Fruit fly (Drosophila melanogaster) whole organism, embryonic: Measurements from ENCODE around the gene CG18577.

Experiments
- Adf1 ChIP-seq: fragments of 200-800 bp; sonication (Bioruptor generic); IDR thresholded peaks from 2 replicates; pipeline ENCODE4 v1.3.6; 2022; ENCODE audit warnings: missing biosample characterization, missing genetic modification characterization
- Antp ChIP-seq: fragments of 200-800 bp; sonication (Bioruptor generic); optimal IDR thresholded peaks from 3 replicates; lab custom pipeline; 2016; ENCODE audit warnings: missing biosample characterization, missing genetic modification characterization
- Blimp-1 ChIP-seq: fragments of 200-800 bp; sonication (Bioruptor generic); optimal IDR thresholded peaks from 3 replicates; lab custom pipeline; 2018; ENCODE audit warnings: missing biosample characterization, missing genetic modification characterization, mild to moderate bottlenecking, moderate library complexity, missing genetic modification reagents
- CG10209 ChIP-seq: fragments of 200-800 bp; sonication (Bioruptor generic); optimal IDR thresholded peaks from 3 replicates; lab custom pipeline; 2017; ENCODE audit warnings: missing biosample characterization, mild to moderate bottlenecking, missing genetic modification characterization, missing genetic modification reagents
- CG10267 ChIP-seq: fragments of 200-800 bp; sonication (Bioruptor generic); optimal IDR thresholded peaks from 2 replicates; lab custom pipeline; 2018; ENCODE audit warnings: missing biosample characterization, mild to moderate bottlenecking, missing genetic modification characterization, moderate library complexity
- CG11085 ChIP-seq: fragments of 200-800 bp; sonication (Bioruptor generic); IDR thresholded peaks from 2 replicates; pipeline ENCODE4 v1.3.6; 2022; ENCODE audit warnings: missing biosample characterization, missing genetic modification characterization
- CG12659 ChIP-seq: fragments of 200-800 bp; sonication (Bioruptor generic); optimal IDR thresholded peaks from 3 replicates; lab custom pipeline; 2017; ENCODE audit warnings: mild to moderate bottlenecking, missing biosample characterization, missing genetic modification reagents, missing genetic modification characterization
- CG12744 ChIP-seq: fragments of 200-800 bp; sonication (Bioruptor generic); optimal IDR thresholded peaks from 2 replicates; lab custom pipeline; 2016; ENCODE audit warnings: missing biosample characterization, missing genetic modification characterization
- CG12942 ChIP-seq: fragments of 200-800 bp; sonication (Bioruptor generic); optimal IDR thresholded peaks from 3 replicates; lab custom pipeline; 2016; ENCODE audit warnings: missing biosample characterization, missing genetic modification characterization
- CG13287 ChIP-seq: fragments of 200-800 bp; sonication (Bioruptor generic); IDR thresholded peaks from 2 replicates; pipeline ENCODE4 v1.3.6; 2022; ENCODE audit warnings: missing biosample characterization, missing genetic modification characterization; ENCODE audit not compliant: partially characterized antibody
- CG15269 ChIP-seq: fragments of 200-800 bp; sonication (Bioruptor generic); optimal IDR thresholded peaks from 2 replicates; lab custom pipeline; 2018; ENCODE audit warnings: missing biosample characterization, mild to moderate bottlenecking, missing genetic modification characterization, moderate library complexity
- CG17359 ChIP-seq: fragments of 200-800 bp; sonication (Bioruptor generic); optimal IDR thresholded peaks from 3 replicates; lab custom pipeline; 2018; ENCODE audit warnings: missing biosample characterization, mild to moderate bottlenecking, missing genetic modification characterization, moderate library complexity
- CG18011 ChIP-seq: fragments of 200-800 bp; sonication (Bioruptor generic); optimal IDR thresholded peaks from 2 replicates; lab custom pipeline; 2017; ENCODE audit warnings: missing biosample characterization, missing genetic modification characterization, mild to moderate bottlenecking, moderate library complexity, missing genotype
- CG18764 ChIP-seq: fragments of 200-800 bp; sonication (Bioruptor generic); optimal IDR thresholded peaks from 3 replicates; lab custom pipeline; 2016; ENCODE audit warnings: missing biosample characterization, missing genetic modification characterization
- CG2116 ChIP-seq: fragments of 200-800 bp; sonication (Bioruptor generic); optimal IDR thresholded peaks from 3 replicates; lab custom pipeline; 2018; ENCODE audit warnings: missing biosample characterization, mild to moderate bottlenecking, missing genetic modification characterization
- CG33557 ChIP-seq: fragments of 200-800 bp; sonication (Bioruptor generic); optimal IDR thresholded peaks from 2 replicates; lab custom pipeline; 2019; ENCODE audit warnings: missing biosample characterization, mild to moderate bottlenecking, missing genetic modification characterization, moderate library complexity
- CG34224 ChIP-seq: fragments of 200-800 bp; sonication (Bioruptor generic); IDR thresholded peaks from 3 replicates; pipeline ENCODE4 v1.3.6; 2022; ENCODE audit warnings: missing biosample characterization, missing genetic modification characterization; ENCODE audit not compliant: partially characterized antibody
- CG3838 ChIP-seq: fragments of 200-800 bp; sonication (Bioruptor generic); optimal IDR thresholded peaks from 3 replicates; lab custom pipeline; 2016; ENCODE audit warnings: missing biosample characterization, missing genetic modification characterization
- CG4328 ChIP-seq: fragments of 200-800 bp; sonication (Bioruptor generic); optimal IDR thresholded peaks from 3 replicates; lab custom pipeline; 2017; ENCODE audit warnings: missing biosample characterization, missing genetic modification reagents, missing genetic modification characterization
- CG4360 ChIP-seq: fragments of 200-800 bp; sonication (Bioruptor generic); IDR thresholded peaks from 2 replicates; pipeline ENCODE4 v1.3.6; 2022; ENCODE audit warnings: missing biosample characterization, missing genetic modification characterization
- CG4707 ChIP-seq: fragments of 200-800 bp; sonication (Bioruptor generic); optimal IDR thresholded peaks from 2 replicates; lab custom pipeline; 2018; ENCODE audit warnings: missing biosample characterization, mild to moderate bottlenecking, missing genetic modification characterization, moderate library complexity
- CG5180 ChIP-seq: fragments of 200-800 bp; sonication (Bioruptor generic); optimal IDR thresholded peaks from 3 replicates; lab custom pipeline; 2017; ENCODE audit warnings: missing biosample characterization, missing genetic modification characterization, mild to moderate bottlenecking, moderate library complexity, missing genetic modification reagents
- CG7372 ChIP-seq: fragments of 200-800 bp; sonication (Bioruptor generic); IDR thresholded peaks from 2 replicates; pipeline ENCODE4 v1.3.6; 2022; ENCODE audit warnings: missing biosample characterization, missing genetic modification characterization
- CG7786 ChIP-seq: fragments of 200-800 bp; sonication (Bioruptor generic); optimal IDR thresholded peaks from 2 replicates; lab custom pipeline; 2016; ENCODE audit warnings: missing biosample characterization, missing genetic modification characterization
- Doc3 ChIP-seq: fragments of 200-800 bp; sonication (Bioruptor generic); IDR thresholded peaks from 3 replicates; pipeline ENCODE4 v1.3.6; 2022; ENCODE audit warnings: missing biosample characterization, missing genetic modification characterization; ENCODE audit not compliant: partially characterized antibody
- Dp ChIP-seq: fragments of 200-800 bp; sonication (Bioruptor generic); optimal IDR thresholded peaks from 2 replicates; lab custom pipeline; 2018; ENCODE audit warnings: missing biosample characterization, mild to moderate bottlenecking, missing genetic modification characterization, moderate library complexity
- Fer1 ChIP-seq: fragments of 200-800 bp; sonication (Bioruptor generic); optimal IDR thresholded peaks from 2 replicates; lab custom pipeline; 2017; ENCODE audit warnings: missing biosample characterization, mild to moderate bottlenecking, missing genetic modification characterization
- HmgZ ChIP-seq: fragments of 200-800 bp; sonication (Bioruptor generic); optimal IDR thresholded peaks from 2 replicates; lab custom pipeline; 2018; ENCODE audit warnings: missing biosample characterization, mild to moderate bottlenecking, missing genetic modification characterization
- Hmr ChIP-seq: fragments of 200-800 bp; sonication (Bioruptor generic); optimal IDR thresholded peaks from 3 replicates; lab custom pipeline; 2017; ENCODE audit warnings: mild to moderate bottlenecking, missing biosample characterization, missing genetic modification reagents, missing genetic modification characterization
- Hr51 ChIP-seq, 2 experiments: fragments of 200-800 bp; sonication (Bioruptor generic); optimal IDR thresholded peaks; 2 replicates in 1 of 2; 3 replicates in 1 of 2; lab custom pipeline; 2016 to 2018; ENCODE audit warnings: missing biosample characterization in 2 of 2, missing genetic modification characterization in 2 of 2, mild to moderate bottlenecking in 1 of 2, moderate library complexity in 1 of 2
- MESR4 ChIP-seq: fragments of 200-800 bp; sonication (Bioruptor generic); optimal IDR thresholded peaks from 2 replicates; lab custom pipeline; 2018; ENCODE audit warnings: missing biosample characterization, mild to moderate bottlenecking, missing genetic modification characterization, moderate library complexity
- Scr ChIP-seq: fragments of 200-800 bp; sonication (Bioruptor generic); IDR thresholded peaks from 2 replicates; pipeline ENCODE4 v1.3.6; 2022; ENCODE audit warnings: missing biosample characterization, missing genetic modification characterization; ENCODE audit not compliant: partially characterized antibody
- aop ChIP-seq: fragments of 200-800 bp; sonication (Bioruptor generic); IDR thresholded peaks from 2 replicates; pipeline ENCODE4 v1.3.6; 2022; ENCODE audit warnings: missing biosample characterization, missing genetic modification characterization
- caup ChIP-seq: fragments of 200-800 bp; sonication (Bioruptor generic); optimal IDR thresholded peaks from 3 replicates; lab custom pipeline; 2017; ENCODE audit warnings: missing biosample characterization, mild to moderate bottlenecking, missing genetic modification characterization, moderate library complexity; ENCODE audit not compliant: severe bottlenecking
- chm ChIP-seq: fragments of 200-800 bp; sonication (Bioruptor generic); IDR thresholded peaks from 2 replicates; pipeline ENCODE4 v1.3.6; 2022; ENCODE audit warnings: missing biosample characterization, missing genetic modification characterization
- esg ChIP-seq: fragments of 200-800 bp; sonication (Bioruptor generic); conservative IDR thresholded peaks from 2 replicates; pipeline ENCODE4 v1.3.6; 2022; ENCODE audit warnings: missing biosample characterization, missing genetic modification characterization
- gsb-n ChIP-seq: fragments of 200-800 bp; sonication (Bioruptor generic); optimal IDR thresholded peaks from 3 replicates; lab custom pipeline; 2018; ENCODE audit warnings: missing biosample characterization, mild to moderate bottlenecking, missing genetic modification characterization
- ham ChIP-seq: fragments of 200-800 bp; sonication (Bioruptor generic); IDR thresholded peaks from 2 replicates; pipeline ENCODE4 v1.3.6; 2022; ENCODE audit warnings: missing biosample characterization, missing genetic modification characterization
- jing ChIP-seq: fragments of 200-800 bp; sonication (Bioruptor generic); optimal IDR thresholded peaks from 2 replicates; lab custom pipeline; 2018; ENCODE audit warnings: missing biosample characterization, mild to moderate bottlenecking, missing genetic modification characterization
- maf-S ChIP-seq: fragments of 200-800 bp; sonication (Bioruptor generic); optimal IDR thresholded peaks from 2 replicates; lab custom pipeline; 2016; ENCODE audit warnings: missing biosample characterization, missing genetic modification characterization
- mld ChIP-seq: fragments of 200-800 bp; sonication (Bioruptor generic); IDR thresholded peaks from 3 replicates; pipeline ENCODE4 v1.3.6; 2022; ENCODE audit warnings: missing biosample characterization, missing genetic modification characterization; ENCODE audit not compliant: partially characterized antibody
- org-1 ChIP-seq: fragments of 200-800 bp; sonication (Bioruptor generic); optimal IDR thresholded peaks from 2 replicates; lab custom pipeline; 2017; ENCODE audit warnings: missing biosample characterization, missing genetic modification characterization
- pzg ChIP-seq: fragments of 200-800 bp; sonication (Bioruptor generic); optimal IDR thresholded peaks from 3 replicates; lab custom pipeline; 2018; ENCODE audit warnings: missing biosample characterization, mild to moderate bottlenecking, missing genetic modification characterization, moderate library complexity
- scrt ChIP-seq: fragments of 200-800 bp; sonication (Bioruptor generic); optimal IDR thresholded peaks from 2 replicates; lab custom pipeline; 2018; ENCODE audit warnings: missing biosample characterization, mild to moderate bottlenecking, missing genetic modification characterization, moderate library complexity
- sens ChIP-seq: fragments of 200-800 bp; sonication (Bioruptor generic); peaks from one replicate; lab custom pipeline; 2016; ENCODE audit warnings: missing biosample characterization, missing genetic modification characterization
- shn ChIP-seq: fragments of 200-800 bp; sonication (Bioruptor generic); optimal IDR thresholded peaks from 3 replicates; lab custom pipeline; 2016; ENCODE audit warnings: missing biosample characterization, missing genetic modification characterization
- sna ChIP-seq: fragments of 200-800 bp; sonication (Bioruptor generic); IDR thresholded peaks from 2 replicates; pipeline ENCODE4 v1.3.6; 2022; ENCODE audit warnings: missing biosample characterization, missing genetic modification characterization; ENCODE audit not compliant: partially characterized antibody
- usp ChIP-seq: fragments of >200 bp; optimal IDR thresholded peaks from 2 replicates; lab custom pipeline; 2017; ENCODE audit warnings: missing biosample characterization, missing genetic modification characterization
- z ChIP-seq: fragments of 200-800 bp; sonication (Bioruptor generic); IDR thresholded peaks from 3 replicates; pipeline ENCODE4 v1.3.6; 2022; ENCODE audit warnings: missing biosample characterization, missing genetic modification characterization
- zen ChIP-seq: fragments of 200-800 bp; sonication (Bioruptor generic); optimal IDR thresholded peaks from 3 replicates; lab custom pipeline; 2018; ENCODE audit warnings: missing biosample characterization, mild to moderate bottlenecking, missing genetic modification characterization, moderate library complexity

Gene CG18577

DNA sequence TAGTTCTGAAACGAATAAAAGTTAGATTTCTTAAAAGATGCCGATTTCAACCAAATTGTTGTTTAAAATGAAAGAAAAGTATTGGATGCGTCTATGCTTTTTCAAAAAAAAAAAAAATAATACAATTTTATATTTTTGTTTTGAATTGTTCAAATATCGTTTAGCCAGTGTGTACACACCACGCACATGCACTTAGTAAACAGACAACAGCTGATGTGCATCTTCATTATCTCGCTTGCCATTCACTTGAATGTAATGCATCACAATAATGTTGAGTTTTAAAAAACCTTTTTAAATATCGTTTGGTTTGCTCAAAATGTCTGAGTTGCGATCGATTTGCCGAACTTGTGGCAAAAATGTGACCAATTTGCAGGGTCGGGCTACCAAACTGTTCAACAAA lies 40.1 kb downstream of the CG18577 start, which contains the start of gene CG31441 (continued):
- no peak for TF ChIP-seq org-1 (GFP tag; lab: Kevin White, UChicago)
- TF ChIP-seq CG12942 (GFP tag; lab: Kevin White, UChicago): no peak
- peak; percentile 38 for TF ChIP-seq HmgZ (tag; lab: Kevin White, UChicago)
- no peak for TF ChIP-seq CG4328
- TF ChIP-seq CG3838 (GFP tag; lab: Kevin White, UChicago): peak; percentile 39
- TF ChIP-seq caup (GFP tag; lab: Kevin White, UChicago): no peak
- no peak for TF ChIP-seq z (GFP tag; lab: Robert Waterston, UW)
- peak; percentile 75 for TF ChIP-seq CG34224
- TF ChIP-seq CG2116: peak; percentile 42
- TF ChIP-seq esg (GFP tag; lab: Robert Waterston, UW): no peak
- TF ChIP-seq CG15269 (tag; lab: Kevin White, UChicago): no peak
- no peak for TF ChIP-seq CG18011
- peak; percentile 83 for TF ChIP-seq sens
- peak; percentile 64; the same call in 1 of the 2 replicates for TF ChIP-seq CG13287 (GFP tag; lab: Robert Waterston, UW)
- no peak for TF ChIP-seq CG10267 (tag; lab: Kevin White, UChicago)
- no peak for TF ChIP-seq jing (GFP tag; lab: Kevin White, UChicago)
- no peak for TF ChIP-seq CG12744 (GFP tag; lab: Kevin White, UChicago)
- no peak for TF ChIP-seq scrt
- no peak for TF ChIP-seq CG7786 (GFP tag; lab: Kevin White, UChicago)
- no peak for TF ChIP-seq Blimp-1 (GFP tag; lab: Kevin White, UChicago)
- 0 out of 2 replicates have a peak, but pooled peaks have one; percentile 50 for TF ChIP-seq sna (GFP tag; lab: Robert Waterston, UW)
- peak; percentile 22 for TF ChIP-seq CG17359
- TF ChIP-seq Doc3 (GFP tag; lab: Robert Waterston, UW): peak; percentile 56; the same call in 1 of the 3 replicates
- TF ChIP-seq chm (GFP tag; lab: Robert Waterston, UW): no peak
- TF ChIP-seq maf-S (GFP tag; lab: Kevin White, UChicago): no peak
- TF ChIP-seq CG10209: no peak
- no peak for TF ChIP-seq mld (GFP tag; lab: Robert Waterston, UW)
- no peak for TF ChIP-seq Hmr (GFP tag; lab: Kevin White, UChicago)
- no peak for TF ChIP-seq CG5180
- no peak for TF ChIP-seq Adf1 (GFP tag; lab: Robert Waterston, UW)
- no peak for TF ChIP-seq shn (GFP tag; lab: Kevin White, UChicago)
- no peak for TF ChIP-seq CG33557
- TF ChIP-seq Fer1 (GFP tag; lab: Kevin White, UChicago): peak; percentile 2
- peak; percentile 30 for TF ChIP-seq zen (tag; lab: Kevin White, UChicago)
- no peak for TF ChIP-seq usp (GFP tag; lab: Kevin White, UChicago)
- TF ChIP-seq CG7372 (GFP tag; lab: Robert Waterston, UW): no peak
- TF ChIP-seq pzg: peak; percentile 49
- no peak for TF ChIP-seq CG18764 (GFP tag; lab: Kevin White, UChicago)
- TF ChIP-seq Antp: no peak
- no peak for TF ChIP-seq gsb-n (tag; lab: Kevin White, UChicago)
- TF ChIP-seq CG4707 (GFP tag; lab: Kevin White, UChicago): no peak
- TF ChIP-seq Dp: peak; percentile 69
- peak; percentile 7 for TF ChIP-seq CG12659
- TF ChIP-seq Scr (GFP tag; lab: Robert Waterston, UW): peak; percentile 61
- no peak for TF ChIP-seq CG4360
- no peak for TF ChIP-seq ham (GFP tag; lab: Robert Waterston, UW)
- TF ChIP-seq MESR4: peak; percentile 18
- no peak for TF ChIP-seq Hr51 (GFP tag; optimal IDR thresholded peaks at IDR 0.05; lab: Kevin White, UChicago)
- TF ChIP-seq aop: no peak
- no peak for TF ChIP-seq CG11085 (GFP tag; lab: Robert Waterston, UW)
